Worm (Caenorhabditis elegans): ENCODE results near the gene C31B8.12.
"Not testable (repeated sequence)": the region's sequence is repeated elsewhere in the genome, so short reads cannot be mapped to it uniquely, and the experiment has no call there.

C31B8.12 gene

DNA sequence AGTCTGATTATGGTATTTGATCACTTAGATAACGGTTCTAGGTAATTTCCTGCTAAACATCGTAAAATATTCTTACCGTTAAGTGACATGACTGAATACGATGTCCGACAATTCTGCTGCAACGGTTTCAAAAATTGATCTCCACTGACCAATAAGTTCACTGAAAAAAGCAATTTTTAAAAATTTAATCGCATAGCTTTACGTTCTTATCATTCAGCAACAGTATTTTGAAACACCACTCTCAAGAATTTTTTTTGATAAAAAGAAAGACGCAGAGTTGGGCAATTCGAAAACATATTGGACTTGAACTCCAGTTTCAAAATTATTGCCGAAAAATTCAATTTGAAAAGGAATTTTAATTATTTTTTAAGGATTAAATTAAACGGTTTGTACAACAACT lies at the start of gene C31B8.12:
C31B8.12 (minus strand) TSS at position 101 of the 400 bp plus-strand sequence.
- TF ChIP-seq sox-4 (tag; optimal IDR thresholded peaks at IDR 0.05) (no peak), ceh-45 (GFP tag; IDR thresholded peaks at IDR 0.05) (no peak), pha-4 (tag; optimal IDR thresholded peaks at IDR 0.05) (no peak), ceh-9 (tag; optimal IDR thresholded peaks at IDR 0.05) (no peak), dve-1 (tag; optimal IDR thresholded peaks at IDR 0.05) (no peak), C38D4.7 (GFP tag; optimal IDR thresholded peaks at IDR 0.05) (no peak), odd-2 (tag; optimal IDR thresholded peaks at IDR 0.05) (no peak), rnt-1 (tag; optimal IDR thresholded peaks at IDR 0.05) (no peak), dmd-4 (tag; optimal IDR thresholded peaks at IDR 0.05; ENCODE audit: borderline replicate concordance) (no peak), tbx-2 (tag; optimal IDR thresholded peaks at IDR 0.05) (no peak)

DNA sequence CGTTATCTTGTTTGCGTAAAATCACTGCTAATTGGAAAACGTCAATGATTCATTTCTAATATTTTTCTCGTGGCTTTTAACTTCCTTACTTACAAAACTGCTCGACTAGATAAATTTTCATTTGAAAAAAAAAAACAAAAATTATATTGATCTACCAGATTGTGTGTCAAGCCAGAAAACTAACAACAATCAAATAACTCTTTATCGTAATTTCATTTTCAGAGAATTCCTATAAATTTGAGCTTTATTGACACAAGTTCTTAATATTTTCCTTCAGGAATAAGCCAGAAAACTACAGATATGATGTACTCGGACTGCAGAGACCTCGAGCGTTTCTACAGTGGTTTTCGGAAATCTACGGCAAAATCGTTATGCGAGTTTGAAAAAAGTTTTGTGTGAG lies 48.8 kb upstream of the C31B8.12 start, which contains the start of gene srw-124:
srw-124 (plus strand) TSS at position 301 of the 400 bp plus-strand sequence.
- TF ChIP-seq ceh-22 (tag; optimal IDR thresholded peaks at IDR 0.05) (no peak), K02D7.2 (tag; optimal IDR thresholded peaks at IDR 0.05) (no peak)

DNA sequence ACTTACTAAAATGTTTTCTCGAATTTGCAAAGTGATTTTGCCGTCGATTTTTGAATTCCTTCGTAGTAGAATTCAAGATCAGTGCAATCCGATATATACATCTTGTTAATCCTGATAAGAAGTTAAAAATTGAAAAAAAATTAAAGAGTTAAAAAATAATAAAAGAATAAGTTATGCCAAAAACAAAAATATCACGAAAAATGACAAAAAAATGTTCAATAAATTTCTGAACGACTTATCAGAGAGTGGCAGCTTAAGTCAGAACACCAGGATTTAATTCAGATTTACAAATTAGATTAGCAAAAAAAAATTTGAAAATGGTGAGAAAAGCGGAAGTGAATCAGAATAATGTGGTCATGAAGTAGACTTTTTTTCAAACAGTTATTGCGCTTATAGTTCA lies 47.8 kb upstream of the C31B8.12 start, which contains the start of gene srw-123:
srw-123 (minus strand) TSS at position 101 of the 400 bp plus-strand sequence.
- TF ChIP-seq hlh-15, unc-86, npax-4 (tag; optimal IDR thresholded peaks at IDR 0.05): not testable (repeated sequence)

DNA sequence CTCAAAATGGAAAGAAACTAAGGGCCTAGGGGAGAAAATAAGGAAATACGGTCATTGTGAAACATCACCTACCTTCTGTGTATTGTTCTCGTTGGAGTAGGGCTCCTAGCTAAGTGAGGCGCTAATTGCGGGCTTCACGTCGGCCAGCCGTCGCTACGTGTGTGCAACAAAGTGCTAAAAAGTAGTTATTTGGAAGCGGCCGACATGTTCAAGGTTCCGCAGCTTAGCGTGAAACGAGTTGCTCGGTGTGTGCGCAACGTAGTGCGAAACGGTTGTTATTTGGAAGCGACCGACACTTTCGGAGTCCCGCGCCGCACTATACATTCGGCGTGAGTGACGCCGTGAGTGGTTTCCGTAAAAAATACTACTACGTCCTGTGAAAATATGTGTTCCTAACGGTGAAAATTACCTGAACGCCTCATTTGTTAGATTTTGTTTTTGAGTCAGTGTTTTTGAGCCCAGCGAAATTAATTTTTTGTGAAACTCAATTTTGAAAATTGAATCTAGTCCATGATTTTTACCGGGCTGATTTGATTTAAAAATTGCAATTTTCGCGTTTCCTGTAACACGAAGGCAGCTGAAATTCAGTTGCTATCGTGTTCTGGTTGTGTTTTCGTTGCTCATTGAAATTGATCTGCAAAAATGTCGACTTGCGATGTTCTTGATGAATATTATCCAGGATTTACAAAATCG lies 44.0 kb upstream of the C31B8.12 start, which contains the start of gene srw-129:
srw-129 (plus strand) TSS at position 643 of the 693 bp plus-strand sequence.
- TF ChIP-seq dmd-4 (tag; optimal IDR thresholded peaks at IDR 0.05; ENCODE audit: borderline replicate concordance) (no peak), pha-2 (tag; optimal IDR thresholded peaks at IDR 0.05) (no peak), lin-11 (tag; optimal IDR thresholded peaks at IDR 0.05) (no peak)

DNA sequence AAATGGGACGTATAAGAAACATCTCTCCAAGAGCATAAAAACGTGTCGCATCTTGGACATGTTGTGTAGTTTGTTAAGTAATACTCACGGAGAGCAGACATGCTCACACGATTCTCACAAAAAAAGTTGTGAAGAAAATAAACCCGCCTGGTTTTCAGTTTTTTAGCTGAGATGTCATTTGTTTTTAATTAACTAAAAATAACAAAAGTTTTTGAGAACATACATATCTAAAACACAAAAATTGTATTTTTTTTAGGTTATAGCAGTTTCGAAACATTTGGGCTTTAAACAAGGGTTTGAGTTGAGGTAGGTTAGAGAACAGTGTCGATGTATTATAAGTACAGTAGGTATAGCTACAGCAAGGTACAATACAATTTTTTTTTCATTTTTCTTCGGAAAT lies 37.3 kb upstream of the C31B8.12 start, which contains the start of gene srh-88:
srh-88 (minus strand) TSS at position 101 of the 400 bp plus-strand sequence.
- TF ChIP-seq lim-6 (tag; optimal IDR thresholded peaks at IDR 0.05) (no peak), rnt-1 (tag; optimal IDR thresholded peaks at IDR 0.05) (no peak)

DNA sequence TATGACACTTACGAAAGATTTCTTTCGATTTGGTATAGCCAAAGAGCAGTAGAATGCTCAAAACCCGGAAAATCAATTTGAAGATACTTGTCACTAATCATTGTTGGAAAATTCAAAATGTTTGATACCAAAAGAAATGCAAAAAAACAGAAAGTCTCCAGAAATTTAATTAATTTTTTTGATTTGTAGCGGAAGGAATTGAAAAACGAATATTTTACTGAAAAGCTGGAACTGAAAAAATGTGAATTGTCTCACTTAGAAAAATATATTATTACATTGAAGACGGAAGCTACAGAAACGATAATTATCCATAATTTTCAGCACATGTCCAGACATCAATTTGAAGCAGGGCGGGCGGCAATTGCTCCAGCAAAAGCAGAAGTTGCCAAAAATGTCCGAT lies 35.5 kb upstream of the C31B8.12 start, which contains the start of gene srw-138:
srw-138 (minus strand) TSS at position 101 of the 400 bp plus-strand sequence.
- TF ChIP-seq fkh-10 (GFP tag; optimal IDR thresholded peaks at IDR 0.05), result no peak
- no peak for TF ChIP-seq tbx-7 (tag; optimal IDR thresholded peaks at IDR 0.05)
- TF ChIP-seq unc-55 (GFP tag; optimal IDR thresholded peaks at IDR 0.05), result no peak
- no peak for TF ChIP-seq ceh-45 (GFP tag; IDR thresholded peaks at IDR 0.05)
- TF ChIP-seq ceh-24 (tag; optimal IDR thresholded peaks at IDR 0.05), result no peak
- TF ChIP-seq ceh-14 (tag; optimal IDR thresholded peaks at IDR 0.05), result no peak
- TF ChIP-seq lim-6 (tag; optimal IDR thresholded peaks at IDR 0.05), result no peak
- no peak for TF ChIP-seq pha-2 (tag; optimal IDR thresholded peaks at IDR 0.05)
- no peak for TF ChIP-seq K09A11.1 (tag; optimal IDR thresholded peaks at IDR 0.05; ENCODE audit: insufficient read depth)
- no peak for TF ChIP-seq sox-2 (GFP tag; IDR thresholded peaks at IDR 0.05)
- TF ChIP-seq madf-2 (tag; optimal IDR thresholded peaks at IDR 0.05), result no peak
- no peak for TF ChIP-seq F13H6.1 (tag; optimal IDR thresholded peaks at IDR 0.05)
- no peak for TF ChIP-seq pax-1 (tag; optimal IDR thresholded peaks at IDR 0.05)
- no peak for TF ChIP-seq pqm-1 (tag; optimal IDR thresholded peaks at IDR 0.05)
- no peak for TF ChIP-seq npax-4 (tag; optimal IDR thresholded peaks at IDR 0.05)
- no peak for TF ChIP-seq odd-2 (tag; optimal IDR thresholded peaks at IDR 0.05)
- no peak for TF ChIP-seq nhr-232 (tag; optimal IDR thresholded peaks at IDR 0.05)
- TF ChIP-seq ceh-2 (tag; optimal IDR thresholded peaks at IDR 0.05), result no peak
- no peak for TF ChIP-seq ceh-30 (tag; optimal IDR thresholded peaks at IDR 0.05)

Measured in whole organism, late embryonic.